Fruit fly (Drosophila melanogaster): ENCODE data around the gene Pyroxd1.
A peak's percentile ranks its signal among the peaks of the same experiment; 100 is the strongest.

Pyroxd1 gene

dm6 chr2L:20091094-20091679 is at the start of gene Pyroxd1, which contains the start of gene CG10747 (continued):
- TF ChIP-seq fu2 (GFP tag; optimal IDR thresholded peaks at IDR 0.05) (peak; percentile 94), ERR (GFP tag; optimal IDR thresholded peaks at IDR 0.05) (peak; percentile 81), lmd (GFP tag; IDR thresholded peaks at IDR 0.05) (peak; percentile 98), CG4854 (GFP tag; optimal IDR thresholded peaks at IDR 0.05) (peak; percentile 94), gcm2 (GFP tag; optimal IDR thresholded peaks at IDR 0.05) (peak; percentile 92), CG5180 (GFP tag; optimal IDR thresholded peaks at IDR 0.05) (peak; percentile 85), bab2 (GFP tag; optimal IDR thresholded peaks at IDR 0.05) (peak; percentile 96), tx (GFP tag; optimal IDR thresholded peaks at IDR 0.05) (peak; percentile 93), Nf-YB (GFP tag; optimal IDR thresholded peaks at IDR 0.05) (peak; percentile 86), CG11695 (GFP tag; IDR thresholded peaks at IDR 0.05) (peak; percentile 95), PHDP (tag; optimal IDR thresholded peaks at IDR 0.05) (peak; percentile 97), dmrt11E (tag; optimal IDR thresholded peaks at IDR 0.05) (peak; percentile 93), ttk (GFP tag; IDR thresholded peaks at IDR 0.05) (peak; percentile 94), CG7271 (tag; optimal IDR thresholded peaks at IDR 0.05) (peak; percentile 77), E2f1 (GFP tag; IDR thresholded peaks at IDR 0.05) (peak; percentile 94), btn (GFP tag; optimal IDR thresholded peaks at IDR 0.05) (peak; percentile 78), inv (GFP tag; IDR thresholded peaks at IDR 0.05; ENCODE audit: partially characterized antibody) (no peak), pho (GFP tag; optimal IDR thresholded peaks at IDR 0.05) (peak; percentile 97), chn (GFP tag; optimal IDR thresholded peaks at IDR 0.05) (peak; percentile 96), Vsx1 (GFP tag; optimal IDR thresholded peaks at IDR 0.05) (peak; percentile 97), CG4282 (GFP tag; optimal IDR thresholded peaks at IDR 0.05) (peak; percentile 40), CG3407 (GFP tag; optimal IDR thresholded peaks at IDR 0.05) (peak; percentile 91), CG1233 (GFP tag; optimal IDR thresholded peaks at IDR 0.05) (peak; percentile 94), nmo (GFP tag; optimal IDR thresholded peaks at IDR 0.05) (peak; percentile 98), CG10366 (GFP tag; IDR thresholded peaks at IDR 0.05) (peak; percentile 95), CG13123 (GFP tag; optimal IDR thresholded peaks at IDR 0.05) (peak; percentile 94), CG1024 (GFP tag; IDR thresholded peaks at IDR 0.05) (peak; percentile 54; the same call in 1 of the 2 replicates), ftz-f1 (GFP tag; optimal IDR thresholded peaks at IDR 0.05) (peak; percentile 64), vnd (GFP tag; IDR thresholded peaks at IDR 0.05; ENCODE audit: partially characterized antibody) (no peak), CG9215 (GFP tag; IDR thresholded peaks at IDR 0.05) (peak; percentile 95), Fer3 (tag; optimal IDR thresholded peaks at IDR 0.05) (peak; percentile 96), crp (GFP tag; optimal IDR thresholded peaks at IDR 0.05) (peak; percentile 88 to 96), amos (GFP tag; IDR thresholded peaks at IDR 0.05; ENCODE audit: partially characterized antibody) (no peak; the same call in 1 of the 2 replicates), MTF-1 (GFP tag; optimal IDR thresholded peaks at IDR 0.05; ENCODE audit: borderline replicate concordance) (peak; percentile 80), seq (GFP tag; IDR thresholded peaks at IDR 0.05) (peak; percentile 96), jumu (GFP tag; optimal IDR thresholded peaks at IDR 0.05) (peak; percentile 93), Ssrp (tag; optimal IDR thresholded peaks at IDR 0.05) (peak; percentile 97), kay (GFP tag; optimal IDR thresholded peaks at IDR 0.05) (peak; percentile 93), Abd-B (GFP tag; optimal IDR thresholded peaks at IDR 0.05) (peak; percentile 98), eyg (GFP tag; optimal IDR thresholded peaks at IDR 0.05) (peak; percentile 79), CG14050 (GFP tag; IDR thresholded peaks at IDR 0.05) (peak; percentile 93), chinmo (GFP tag; IDR thresholded peaks at IDR 0.05; ENCODE audit: partially characterized antibody) (0 out of 4 replicates have a peak, but pooled peaks have one; percentile 63), CG9876 (GFP tag; optimal IDR thresholded peaks at IDR 0.05) (peak; percentile 88), CG2678 (tag; optimal IDR thresholded peaks at IDR 0.05) (peak; percentile 98), Gsc (GFP tag; IDR thresholded peaks at IDR 0.05) (peak; percentile 66), YL-1 (GFP tag; optimal IDR thresholded peaks at IDR 0.05) (peak; percentile 96), CG14014 (GFP tag; IDR thresholded peaks at IDR 0.05) (peak; percentile 96), CG17328 (GFP tag; IDR thresholded peaks at IDR 0.05) (peak; percentile 92), CG33213 (GFP tag; optimal IDR thresholded peaks at IDR 0.05) (peak; percentile 82)
